Fruit fly (Drosophila melanogaster) whole organism, embryonic: ENCODE measurements around the gene rt.

Experiments used
- Abd-B ChIP-seq: fragments of 200-800 bp; sonication (Bioruptor generic); optimal IDR thresholded peaks from 2 replicates; lab custom pipeline; 2018; ENCODE audit warnings: missing biosample characterization, mild to moderate bottlenecking, missing genetic modification characterization, moderate library complexity
- Adf1 ChIP-seq: fragments of 200-800 bp; sonication (Bioruptor generic); IDR thresholded peaks from 2 replicates; pipeline ENCODE4 v1.3.6; 2022; ENCODE audit warnings: missing biosample characterization, missing genetic modification characterization
- Blimp-1 ChIP-seq: fragments of 200-800 bp; sonication (Bioruptor generic); optimal IDR thresholded peaks from 3 replicates; lab custom pipeline; 2018; ENCODE audit warnings: missing biosample characterization, missing genetic modification characterization, mild to moderate bottlenecking, moderate library complexity, missing genetic modification reagents
- BtbVII ChIP-seq: fragments of 200-800 bp; sonication (Bioruptor generic); optimal IDR thresholded peaks from 3 replicates; lab custom pipeline; 2017; ENCODE audit warnings: missing biosample characterization, mild to moderate bottlenecking, missing genetic modification characterization
- CG10147 ChIP-seq: fragments of 200-800 bp; sonication (Bioruptor generic); optimal IDR thresholded peaks from 2 replicates; lab custom pipeline; 2019; ENCODE audit warnings: missing biosample characterization, mild to moderate bottlenecking, missing genetic modification characterization, moderate library complexity
- CG10366 ChIP-seq: fragments of 200-800 bp; sonication (Bioruptor generic); IDR thresholded peaks from 2 replicates; pipeline ENCODE4 v1.3.6; 2022; ENCODE audit warnings: missing biosample characterization, missing genetic modification characterization
- CG13296 ChIP-seq: fragments of 200-800 bp; sonication (Bioruptor generic); optimal IDR thresholded peaks from 3 replicates; lab custom pipeline; 2018; ENCODE audit warnings: missing biosample characterization, mild to moderate bottlenecking, missing genetic modification characterization
- CG14710 ChIP-seq: fragments of 200-800 bp; sonication (Bioruptor generic); optimal IDR thresholded peaks from 3 replicates; lab custom pipeline; 2019; ENCODE audit warnings: missing biosample characterization, mild to moderate bottlenecking, missing genetic modification characterization, moderate library complexity
- CG1529 ChIP-seq: fragments of 200-800 bp; sonication (Bioruptor generic); optimal IDR thresholded peaks from 3 replicates; lab custom pipeline; 2018; ENCODE audit warnings: missing biosample characterization, missing genetic modification characterization
- CG15696 ChIP-seq: fragments of 200-800 bp; sonication (Bioruptor generic); optimal IDR thresholded peaks from 2 replicates; lab custom pipeline; 2019; ENCODE audit warnings: missing biosample characterization, mild to moderate bottlenecking, missing genetic modification characterization, moderate library complexity
- CG1603 ChIP-seq: fragments of 200-800 bp; sonication (Bioruptor generic); optimal IDR thresholded peaks from 2 replicates; lab custom pipeline; 2019; ENCODE audit warnings: missing biosample characterization, mild to moderate bottlenecking, missing genetic modification characterization, moderate library complexity
- CG17612 ChIP-seq: fragments of 200-800 bp; sonication (Bioruptor generic); IDR thresholded peaks from 2 replicates; pipeline ENCODE4 v1.3.6; 2022; ENCODE audit warnings: missing biosample characterization, missing genetic modification characterization
- CG17829 ChIP-seq: fragments of 200-800 bp; optimal IDR thresholded peaks from 2 replicates; lab custom pipeline; 2019; ENCODE audit warnings: missing biosample characterization, mild to moderate bottlenecking, missing genetic modification characterization, moderate library complexity
- CG3163 ChIP-seq: fragments of 200-800 bp; sonication (Bioruptor generic); optimal IDR thresholded peaks from 3 replicates; lab custom pipeline; 2016; ENCODE audit warnings: missing biosample characterization, missing genetic modification characterization
- CG3838 ChIP-seq: fragments of 200-800 bp; sonication (Bioruptor generic); optimal IDR thresholded peaks from 3 replicates; lab custom pipeline; 2016; ENCODE audit warnings: missing biosample characterization, missing genetic modification characterization
- CG3847 ChIP-seq: fragments of 200-800 bp; sonication (Bioruptor generic); IDR thresholded peaks from 2 replicates; pipeline ENCODE4 v1.3.6; 2022; ENCODE audit warnings: missing biosample characterization, missing genetic modification characterization
- CG4707 ChIP-seq: fragments of 200-800 bp; sonication (Bioruptor generic); optimal IDR thresholded peaks from 2 replicates; lab custom pipeline; 2018; ENCODE audit warnings: missing biosample characterization, mild to moderate bottlenecking, missing genetic modification characterization, moderate library complexity
- CG6175 ChIP-seq: fragments of 200-800 bp; sonication (Bioruptor generic); IDR thresholded peaks from 3 replicates; pipeline ENCODE4 v1.3.6; 2022; ENCODE audit warnings: missing biosample characterization, missing genetic modification characterization
- CG6254 ChIP-seq: fragments of 200-800 bp; sonication (Bioruptor generic); optimal IDR thresholded peaks from 3 replicates; lab custom pipeline; 2017; ENCODE audit warnings: mild to moderate bottlenecking, missing biosample characterization, missing genetic modification reagents, missing genetic modification characterization
- CG7786 ChIP-seq: fragments of 200-800 bp; sonication (Bioruptor generic); optimal IDR thresholded peaks from 2 replicates; lab custom pipeline; 2016; ENCODE audit warnings: missing biosample characterization, missing genetic modification characterization
- CG7963 ChIP-seq: fragments of 200-800 bp; sonication (Bioruptor generic); IDR thresholded peaks from 3 replicates; pipeline ENCODE4 v1.3.6; 2022; ENCODE audit warnings: missing biosample characterization, missing genetic modification characterization; ENCODE audit not compliant: partially characterized antibody
- CG8388 ChIP-seq: fragments of 200-800 bp; sonication (Bioruptor generic); optimal IDR thresholded peaks from 2 replicates; lab custom pipeline; 2019; ENCODE audit warnings: missing biosample characterization, mild to moderate bottlenecking, missing genetic modification characterization, moderate library complexity
- CG8765 ChIP-seq: fragments of 200-800 bp; sonication (Bioruptor generic); IDR thresholded peaks from 2 replicates; pipeline ENCODE4 v1.3.6; 2022; ENCODE audit warnings: missing biosample characterization, missing genetic modification characterization
- CG9609 ChIP-seq: fragments of 200-800 bp; sonication (Bioruptor generic); optimal IDR thresholded peaks from 3 replicates; lab custom pipeline; 2016; ENCODE audit warnings: missing biosample characterization, missing genetic modification characterization
- CG9797 ChIP-seq: fragments of 200-800 bp; sonication (Bioruptor generic); optimal IDR thresholded peaks from 3 replicates; lab custom pipeline; 2018; ENCODE audit warnings: missing biosample characterization, mild to moderate bottlenecking, missing genetic modification characterization
- CG9932 ChIP-seq: fragments of 200-800 bp; sonication (Bioruptor generic); IDR thresholded peaks from 2 replicates; pipeline ENCODE4 v1.3.6; 2022; ENCODE audit warnings: missing biosample characterization, missing genetic modification characterization
- Doc2 ChIP-seq: fragments of 200-800 bp; sonication (Bioruptor generic); IDR thresholded peaks from 2 replicates; pipeline ENCODE4 v1.3.6; 2022; ENCODE audit warnings: missing biosample characterization, missing genetic modification characterization
- Doc3 ChIP-seq: fragments of 200-800 bp; sonication (Bioruptor generic); IDR thresholded peaks from 3 replicates; pipeline ENCODE4 v1.3.6; 2022; ENCODE audit warnings: missing biosample characterization, missing genetic modification characterization; ENCODE audit not compliant: partially characterized antibody
- Drgx ChIP-seq: fragments of 200-800 bp; sonication (Bioruptor generic); IDR thresholded peaks from 2 replicates; pipeline ENCODE4 v1.3.6; 2022; ENCODE audit warnings: missing biosample characterization, missing genetic modification characterization
- E2f1 ChIP-seq: fragments of 200-800 bp; sonication (Bioruptor generic); IDR thresholded peaks from 2 replicates; pipeline ENCODE4 v1.3.6; 2022; ENCODE audit warnings: missing biosample characterization, missing genetic modification characterization
- HmgD ChIP-seq: fragments of 200-800 bp; sonication (Bioruptor generic); optimal IDR thresholded peaks from 3 replicates; lab custom pipeline; 2016; ENCODE audit warnings: missing biosample characterization, missing genetic modification characterization
- Nf-YA ChIP-seq: fragments of 200-800 bp; sonication (Bioruptor generic); IDR thresholded peaks from 2 replicates; pipeline ENCODE4 v1.3.6; 2022; ENCODE audit warnings: missing biosample characterization, missing genetic modification characterization
- Oli ChIP-seq: fragments of 200-800 bp; sonication (Bioruptor generic); optimal IDR thresholded peaks from 2 replicates; lab custom pipeline; 2018; ENCODE audit warnings: missing biosample characterization, mild to moderate bottlenecking, missing genetic modification characterization, moderate library complexity
- Opbp ChIP-seq: fragments of 200-800 bp; sonication (Bioruptor generic); IDR thresholded peaks from 3 replicates; pipeline ENCODE4 v1.3.6; 2022; ENCODE audit warnings: missing biosample characterization, missing genetic modification characterization; ENCODE audit not compliant: partially characterized antibody
- abd-A ChIP-seq: fragments of 200-800 bp; sonication (Bioruptor generic); optimal IDR thresholded peaks from 3 replicates; lab custom pipeline; 2019; ENCODE audit warnings: missing biosample characterization, mild to moderate bottlenecking, missing genetic modification characterization, moderate library complexity
- ara ChIP-seq: fragments of 200-800 bp; sonication (Bioruptor generic); IDR thresholded peaks from 2 replicates; pipeline ENCODE4 v1.3.6; 2022; ENCODE audit warnings: missing biosample characterization, missing genetic modification characterization
- ato ChIP-seq: fragments of 200-800 bp; sonication (Bioruptor generic); IDR thresholded peaks from 2 replicates; pipeline ENCODE4 v1.3.6; 2022; ENCODE audit warnings: missing biosample characterization, missing genetic modification characterization; ENCODE audit not compliant: partially characterized antibody
- cato ChIP-seq: fragments of 200-800 bp; sonication (Bioruptor generic); optimal IDR thresholded peaks from 2 replicates; lab custom pipeline; 2016; ENCODE audit warnings: missing biosample characterization, missing genetic modification characterization, borderline replicate concordance
- croc ChIP-seq: fragments of 200-800 bp; sonication (Bioruptor generic); conservative IDR thresholded peaks from 3 replicates; pipeline ENCODE4 v1.3.6; 2022; ENCODE audit warnings: missing biosample characterization, missing genetic modification characterization
- crol ChIP-seq: fragments of 200-800 bp; sonication (Bioruptor generic); IDR thresholded peaks from 2 replicates; pipeline ENCODE4 v1.3.6; 2022; ENCODE audit warnings: missing biosample characterization, missing genetic modification characterization
- da ChIP-seq: fragments of 200-800 bp; sonication (Bioruptor generic); optimal IDR thresholded peaks from 2 replicates; lab custom pipeline; 2016; ENCODE audit warnings: missing biosample characterization, missing genetic modification characterization
- dati ChIP-seq: fragments of 200-800 bp; sonication (Bioruptor generic); IDR thresholded peaks from 2 replicates; pipeline ENCODE4 v1.3.6; 2022; ENCODE audit warnings: missing biosample characterization, missing genetic modification characterization
- fu2 ChIP-seq: fragments of 200-800 bp; sonication (Bioruptor generic); optimal IDR thresholded peaks from 2 replicates; lab custom pipeline; 2016; ENCODE audit warnings: missing biosample characterization, missing genetic modification characterization
- gem ChIP-seq: fragments of 200-800 bp; sonication (Bioruptor generic); optimal IDR thresholded peaks from 2 replicates; lab custom pipeline; 2019; ENCODE audit warnings: missing biosample characterization, mild to moderate bottlenecking, missing genetic modification characterization, moderate library complexity
- her ChIP-seq: fragments of 200-800 bp; sonication (Bioruptor generic); optimal IDR thresholded peaks from 2 replicates; lab custom pipeline; 2016; ENCODE audit warnings: missing biosample characterization, missing genetic modification characterization
- inv ChIP-seq: fragments of 200-800 bp; sonication (Bioruptor generic); IDR thresholded peaks from 2 replicates; pipeline ENCODE4 v1.3.6; 2022; ENCODE audit warnings: missing biosample characterization, missing genetic modification characterization; ENCODE audit not compliant: partially characterized antibody
- prd ChIP-seq, 3 experiments: fragments of >200 bp in 2 of 3; fragments of 200-800 bp in 1 of 3; sonication (Bioruptor generic) in 1 of 3; optimal IDR thresholded peaks in 2 of 3; IDR thresholded peaks in 1 of 3; 2 replicates in 2 of 3; 3 replicates in 1 of 3; pipeline versions ENCODE4 v1.3.6 to Lab custom; 2017 to 2022; ENCODE audit warnings: missing biosample characterization in 1 of 3, missing genetic modification characterization in 1 of 3
- rib ChIP-seq: fragments of 200-800 bp; sonication (Bioruptor generic); IDR thresholded peaks from 2 replicates; pipeline ENCODE4 v1.3.6; 2022; ENCODE audit warnings: missing biosample characterization, missing genetic modification characterization
- schlank ChIP-seq: fragments of 200-800 bp; sonication (Bioruptor generic); optimal IDR thresholded peaks from 2 replicates; lab custom pipeline; 2018; ENCODE audit warnings: missing biosample characterization, mild to moderate bottlenecking, missing genetic modification characterization
- sim ChIP-seq: fragments of 200-800 bp; sonication (Bioruptor generic); IDR thresholded peaks from 2 replicates; pipeline ENCODE4 v1.3.6; 2022; ENCODE audit warnings: missing biosample characterization, missing genetic modification characterization
- wdn ChIP-seq: fragments of 200-800 bp; sonication (Bioruptor generic); IDR thresholded peaks from 2 replicates; pipeline ENCODE4 v1.3.6; 2022; ENCODE audit warnings: missing biosample characterization, missing genetic modification characterization

rt gene

dm6 chr3L:11540330-11540702 lies 47.3 kb downstream of the rt start (continued):
- TF ChIP-seq CG9609 (GFP tag; lab: Kevin White, UChicago) (no peak), CG4707 (peak; percentile 40), sim (GFP tag; lab: Robert Waterston, UW) (no peak), croc (GFP tag; lab: Robert Waterston, UW) (no peak), da (GFP tag; lab: Kevin White, UChicago) (no peak), CG8388 (GFP tag; lab: Kevin White, UChicago) (no peak), CG9932 (GFP tag; lab: Robert Waterston, UW) (no peak), Doc3 (GFP tag; lab: Robert Waterston, UW) (no peak), CG15696 (peak; percentile 10), inv (GFP tag; lab: Robert Waterston, UW) (no peak), Opbp (no peak), BtbVII (peak; percentile 61), Drgx (no peak), rib (GFP tag; lab: Robert Waterston, UW) (no peak), fu2 (GFP tag; lab: Kevin White, UChicago) (no peak), CG6175 (GFP tag; lab: Robert Waterston, UW) (peak; percentile 9; the same call in 1 of the 3 replicates), CG1529 (GFP tag; lab: Kevin White, UChicago) (peak; percentile 37), Abd-B (GFP tag; lab: Kevin White, UChicago) (no peak), prd (optimal IDR thresholded peaks at IDR 0.05; lab: Kevin White, UChicago) (no peak), prd (GFP tag; IDR thresholded peaks at IDR 0.05; lab: Robert Waterston, UW) (no peak), CG9797 (GFP tag; lab: Kevin White, UChicago) (no peak), ara (GFP tag; lab: Robert Waterston, UW) (0 out of 2 replicates have a peak, but pooled peaks have one; percentile 38), dati (GFP tag; lab: Robert Waterston, UW) (no peak), ato (GFP tag; lab: Robert Waterston, UW) (no peak), CG13296 (peak; percentile 55), CG3838 (no peak), CG17829 (tag; lab: Kevin White, UChicago) (peak; percentile 25), Doc2 (GFP tag; lab: Robert Waterston, UW) (no peak), CG3163 (GFP tag; lab: Kevin White, UChicago) (no peak), her (GFP tag; lab: Kevin White, UChicago) (no peak), CG10147 (GFP tag; lab: Kevin White, UChicago) (peak; percentile 22), Nf-YA (no peak), CG7963 (no peak), abd-A (tag; lab: Kevin White, UChicago) (no peak), crol (GFP tag; lab: Robert Waterston, UW) (no peak), wdn (GFP tag; lab: Robert Waterston, UW) (no peak), gem (tag; lab: Kevin White, UChicago) (peak; percentile 39), CG6254 (GFP tag; lab: Kevin White, UChicago) (peak; percentile 19), CG8765 (GFP tag; lab: Robert Waterston, UW) (no peak), HmgD (GFP tag; lab: Kevin White, UChicago) (no peak), Oli (tag; lab: Kevin White, UChicago) (no peak), cato (GFP tag; lab: Kevin White, UChicago) (no peak), schlank (tag; lab: Kevin White, UChicago) (no peak), Blimp-1 (GFP tag; lab: Kevin White, UChicago) (peak; percentile 45), CG10366 (GFP tag; lab: Robert Waterston, UW) (no peak), Adf1 (GFP tag; lab: Robert Waterston, UW) (no peak), E2f1 (GFP tag; lab: Robert Waterston, UW) (no peak), CG3847 (no peak), CG17612 (GFP tag; lab: Robert Waterston, UW) (no peak), CG14710 (peak; percentile 27), CG1603 (peak; percentile 40), CG7786 (GFP tag; lab: Kevin White, UChicago) (no peak)
